Worm (Caenorhabditis elegans): ENCODE results near the gene fbl-1.

- TF ChIP-seq nfyb-1 (GFP tag; IDR thresholded peaks at IDR 0.05) (no peak), F39B2.1 (GFP tag; IDR thresholded peaks at IDR 0.05) (no peak), pha-4 (tag; optimal IDR thresholded peaks at IDR 0.05) (no peak), snpc-4 (GFP tag; optimal IDR thresholded peaks at IDR 0.05) (no peak), snpc-4 (tag; optimal IDR thresholded peaks at IDR 0.05) (no peak), hrde-1 (tag; optimal IDR thresholded peaks at IDR 0.05; ENCODE audit: borderline replicate concordance) (no peak), ets-4 (GFP tag; optimal IDR thresholded peaks at IDR 0.05) (no peak), egrh-3 (GFP tag; IDR thresholded peaks at IDR 0.05) (no peak)
Observed at ce11 chrIV:9535105-9535504, 5.5 kb upstream of the fbl-1 start.
